Fruit fly (Drosophila melanogaster) whole organism, embryonic: ENCODE data around the gene CG4009.

Experiments used
- CG10147 ChIP-seq: fragments of 200-800 bp; sonication (Bioruptor generic); optimal IDR thresholded peaks from 2 replicates; lab custom pipeline; 2019; ENCODE audit warnings: missing biosample characterization, mild to moderate bottlenecking, missing genetic modification characterization, moderate library complexity
- CG10543 ChIP-seq: fragments of 200-800 bp; sonication (Bioruptor generic); optimal IDR thresholded peaks from 3 replicates; lab custom pipeline; 2017; ENCODE audit warnings: missing biosample characterization, mild to moderate bottlenecking, missing genetic modification characterization, moderate library complexity
- CG10565 ChIP-seq: fragments of 200-800 bp; sonication (Bioruptor generic); optimal IDR thresholded peaks from 3 replicates; lab custom pipeline; 2016; ENCODE audit warnings: missing biosample characterization, mild to moderate bottlenecking, missing genetic modification characterization
- CG11398 ChIP-seq: fragments of 200-800 bp; sonication (Bioruptor generic); optimal IDR thresholded peaks from 2 replicates; lab custom pipeline; 2016; ENCODE audit warnings: missing biosample characterization, missing genetic modification characterization
- CG1529 ChIP-seq: fragments of 200-800 bp; sonication (Bioruptor generic); optimal IDR thresholded peaks from 3 replicates; lab custom pipeline; 2018; ENCODE audit warnings: missing biosample characterization, missing genetic modification characterization
- CG15479 ChIP-seq: fragments of 200-800 bp; sonication (Bioruptor generic); optimal IDR thresholded peaks from 3 replicates; lab custom pipeline; 2019; ENCODE audit warnings: missing biosample characterization, mild to moderate bottlenecking, missing genetic modification characterization, moderate library complexity
- CG15696 ChIP-seq: fragments of 200-800 bp; sonication (Bioruptor generic); optimal IDR thresholded peaks from 2 replicates; lab custom pipeline; 2019; ENCODE audit warnings: missing biosample characterization, mild to moderate bottlenecking, missing genetic modification characterization, moderate library complexity
- CG16815 ChIP-seq: fragments of 200-800 bp; sonication (Bioruptor generic); optimal IDR thresholded peaks from 3 replicates; lab custom pipeline; 2017; ENCODE audit warnings: missing biosample characterization, mild to moderate bottlenecking, missing genetic modification characterization
- CG17328 ChIP-seq: fragments of 200-800 bp; sonication (Bioruptor generic); IDR thresholded peaks from 2 replicates; pipeline ENCODE4 v1.3.6; 2022; ENCODE audit warnings: missing biosample characterization, missing genetic modification characterization
- CG18764 ChIP-seq: fragments of 200-800 bp; sonication (Bioruptor generic); optimal IDR thresholded peaks from 3 replicates; lab custom pipeline; 2016; ENCODE audit warnings: missing biosample characterization, missing genetic modification characterization
- CG31441 ChIP-seq: fragments of 200-800 bp; sonication (Bioruptor generic); IDR thresholded peaks from 2 replicates; pipeline ENCODE4 v1.3.6; 2022; ENCODE audit warnings: missing biosample characterization, missing genetic modification characterization
- CG33557 ChIP-seq: fragments of 200-800 bp; sonication (Bioruptor generic); optimal IDR thresholded peaks from 2 replicates; lab custom pipeline; 2019; ENCODE audit warnings: missing biosample characterization, mild to moderate bottlenecking, missing genetic modification characterization, moderate library complexity
- CG3838 ChIP-seq: fragments of 200-800 bp; sonication (Bioruptor generic); optimal IDR thresholded peaks from 3 replicates; lab custom pipeline; 2016; ENCODE audit warnings: missing biosample characterization, missing genetic modification characterization
- CG4328 ChIP-seq: fragments of 200-800 bp; sonication (Bioruptor generic); optimal IDR thresholded peaks from 3 replicates; lab custom pipeline; 2017; ENCODE audit warnings: missing biosample characterization, missing genetic modification reagents, missing genetic modification characterization
- CG7271 ChIP-seq: fragments of 200-800 bp; sonication (Bioruptor generic); optimal IDR thresholded peaks from 2 replicates; lab custom pipeline; 2018; ENCODE audit warnings: missing biosample characterization, mild to moderate bottlenecking, missing genetic modification characterization, moderate library complexity
- CG7839 ChIP-seq: fragments of 200-800 bp; sonication (Bioruptor generic); optimal IDR thresholded peaks from 3 replicates; lab custom pipeline; 2018; ENCODE audit warnings: missing biosample characterization, mild to moderate bottlenecking, missing genetic modification characterization, moderate library complexity
- CoRest ChIP-seq: fragments of 200-800 bp; sonication (Bioruptor generic); optimal IDR thresholded peaks from 3 replicates; lab custom pipeline; 2018; ENCODE audit warnings: missing biosample characterization, mild to moderate bottlenecking, missing genetic modification characterization, moderate library complexity
- Dip2 ChIP-seq: fragments of 200-800 bp; sonication (Bioruptor generic); IDR thresholded peaks from 2 replicates; pipeline ENCODE4 v1.3.6; 2022; ENCODE audit warnings: missing biosample characterization, missing genetic modification characterization
- Drgx ChIP-seq: fragments of 200-800 bp; sonication (Bioruptor generic); IDR thresholded peaks from 2 replicates; pipeline ENCODE4 v1.3.6; 2022; ENCODE audit warnings: missing biosample characterization, missing genetic modification characterization
- HmgD ChIP-seq: fragments of 200-800 bp; sonication (Bioruptor generic); optimal IDR thresholded peaks from 3 replicates; lab custom pipeline; 2016; ENCODE audit warnings: missing biosample characterization, missing genetic modification characterization
- Med ChIP-seq: fragments of 200-800 bp; sonication (Bioruptor generic); peaks from one replicate; lab custom pipeline; 2016; ENCODE audit warnings: missing biosample characterization, missing genetic modification characterization, mild to moderate bottlenecking, inconsistent platforms, moderate library complexity
- Neu2 ChIP-seq: fragments of 200-800 bp; sonication (Bioruptor generic); optimal IDR thresholded peaks from 3 replicates; lab custom pipeline; 2016; ENCODE audit warnings: missing biosample characterization, missing genetic modification characterization, borderline replicate concordance
- Usf ChIP-seq: fragments of 200-800 bp; sonication (Bioruptor generic); optimal IDR thresholded peaks from 2 replicates; lab custom pipeline; 2017; ENCODE audit warnings: missing genotype, missing biosample characterization, missing genetic modification characterization
- ase ChIP-seq: fragments of 200-800 bp; sonication (Bioruptor generic); IDR thresholded peaks from 3 replicates; pipeline ENCODE4 v1.3.6; 2022; ENCODE audit warnings: missing biosample characterization, missing genetic modification characterization
- chif ChIP-seq, 2 experiments: fragments of 200-800 bp; sonication (Bioruptor generic); optimal IDR thresholded peaks; 3 replicates each; lab custom pipeline; 2016; ENCODE audit warnings: missing biosample characterization in 2 of 2, missing genetic modification characterization in 2 of 2
- ci ChIP-seq: fragments of 200-800 bp; sonication (Bioruptor generic); IDR thresholded peaks from 3 replicates; pipeline ENCODE4 v1.3.6; 2022; ENCODE audit warnings: missing biosample characterization, missing genetic modification characterization
- da ChIP-seq: fragments of 200-800 bp; sonication (Bioruptor generic); optimal IDR thresholded peaks from 2 replicates; lab custom pipeline; 2016; ENCODE audit warnings: missing biosample characterization, missing genetic modification characterization
- dimm ChIP-seq: fragments of 200-800 bp; sonication (Bioruptor generic); IDR thresholded peaks from 2 replicates; pipeline ENCODE4 v1.3.6; 2022; ENCODE audit warnings: missing biosample characterization, missing genetic modification characterization
- dmrt11E ChIP-seq: fragments of 200-800 bp; sonication (Bioruptor generic); optimal IDR thresholded peaks from 3 replicates; lab custom pipeline; 2018; ENCODE audit warnings: missing biosample characterization, mild to moderate bottlenecking, missing genetic modification characterization, moderate library complexity
- dpn ChIP-seq, 2 experiments: fragments of 200-800 bp; sonication (Bioruptor generic); optimal IDR thresholded peaks; 3 replicates each; lab custom pipeline; 2016; ENCODE audit warnings: missing biosample characterization in 2 of 2, missing genetic modification characterization in 2 of 2
- esg ChIP-seq: fragments of 200-800 bp; sonication (Bioruptor generic); conservative IDR thresholded peaks from 2 replicates; pipeline ENCODE4 v1.3.6; 2022; ENCODE audit warnings: missing biosample characterization, missing genetic modification characterization
- gfzf ChIP-seq: fragments of 200-800 bp; sonication (Bioruptor generic); optimal IDR thresholded peaks from 2 replicates; lab custom pipeline; 2016; ENCODE audit warnings: missing biosample characterization, mild to moderate bottlenecking, missing genetic modification characterization, moderate library complexity
- hb ChIP-seq: fragments of 200-800 bp; sonication (Bioruptor generic); IDR thresholded peaks from 3 replicates; pipeline ENCODE4 v1.3.6; 2022; ENCODE audit warnings: missing biosample characterization, missing genetic modification characterization; ENCODE audit not compliant: partially characterized antibody
- ken ChIP-seq: fragments of 200-800 bp; sonication (Bioruptor generic); IDR thresholded peaks from 3 replicates; pipeline ENCODE4 v1.3.6; 2022; ENCODE audit warnings: missing biosample characterization, missing genetic modification characterization
- knrl ChIP-seq: fragments of 200-800 bp; sonication (Bioruptor generic); IDR thresholded peaks from 3 replicates; pipeline ENCODE4 v1.3.6; 2022; ENCODE audit warnings: missing biosample characterization, missing genetic modification characterization; ENCODE audit not compliant: partially characterized antibody
- ssp ChIP-seq: fragments of 200-800 bp; sonication (Bioruptor generic); IDR thresholded peaks from 2 replicates; pipeline ENCODE4 v1.3.6; 2022; ENCODE audit warnings: missing biosample characterization, missing genetic modification characterization
- stwl ChIP-seq: fragments of 200-800 bp; sonication (Bioruptor generic); optimal IDR thresholded peaks from 3 replicates; lab custom pipeline; 2018; ENCODE audit warnings: missing biosample characterization, mild to moderate bottlenecking, missing genetic modification characterization, moderate library complexity
- tap ChIP-seq: fragments of 200-800 bp; optimal IDR thresholded peaks from 3 replicates; lab custom pipeline; 2019; ENCODE audit warnings: missing biosample characterization, mild to moderate bottlenecking, missing genetic modification characterization, moderate library complexity
- tna ChIP-seq: fragments of 200-800 bp; sonication (Bioruptor generic); IDR thresholded peaks from 2 replicates; pipeline ENCODE4 v1.3.6; 2022; ENCODE audit warnings: missing biosample characterization, missing genetic modification characterization; ENCODE audit not compliant: partially characterized antibody
- twi ChIP-seq: fragments of 200-800 bp; optimal IDR thresholded peaks from 2 replicates; lab custom pipeline; 2019; ENCODE audit warnings: missing biosample characterization, mild to moderate bottlenecking, missing genetic modification characterization, moderate library complexity
- unpg ChIP-seq: fragments of 200-800 bp; sonication (Bioruptor generic); optimal IDR thresholded peaks from 3 replicates; lab custom pipeline; 2018; ENCODE audit warnings: missing biosample characterization, mild to moderate bottlenecking, missing genetic modification characterization, moderate library complexity

CG4009 gene

dm6 chr3R:17080666-17081358, 45.0 kb upstream of the CG4009 start (continued):
- TF ChIP-seq CG15696 (tag; lab: Kevin White, UChicago), result peak; percentile 85
- peak; percentile 80 for TF ChIP-seq CG11398 (GFP tag; lab: Kevin White, UChicago)
- TF ChIP-seq ssp (GFP tag; lab: Robert Waterston, UW), result peak; percentile 85
- TF ChIP-seq CG4328 (GFP tag; lab: Kevin White, UChicago), result peak; percentile 91
- TF ChIP-seq tna (GFP tag; lab: Robert Waterston, UW), result no peak
- peak; percentile 87 for TF ChIP-seq CG10543 (GFP tag; lab: Kevin White, UChicago)
- peak; percentile 84 for TF ChIP-seq twi
- TF ChIP-seq stwl (tag; lab: Kevin White, UChicago), result peak; percentile 40
- peak; percentile 90 to 94 for TF ChIP-seq dpn (GFP tag; optimal IDR thresholded peaks at IDR 0.05; lab: Kevin White, UChicago)
- TF ChIP-seq CG3838 (GFP tag; lab: Kevin White, UChicago), result peak; percentile 90
- peak; percentile 93 for TF ChIP-seq tap (tag; lab: Kevin White, UChicago)
- no peak for TF ChIP-seq hb
- peak; percentile 41; the same call in 1 of the 2 replicates for TF ChIP-seq Dip2 (GFP tag; lab: Robert Waterston, UW)
- peak; percentile 95 for TF ChIP-seq ci (GFP tag; lab: Robert Waterston, UW)
- peak; percentile 97 for TF ChIP-seq CG7839 (tag; lab: Kevin White, UChicago)
- TF ChIP-seq ken (GFP tag; lab: Robert Waterston, UW), result peak; percentile 90
- TF ChIP-seq chif (GFP tag; optimal IDR thresholded peaks at IDR 0.05; lab: Kevin White, UChicago), result peak; percentile 89 to 93
- TF ChIP-seq CG10147 (GFP tag; lab: Kevin White, UChicago), result peak; percentile 88
- peak; percentile 98 for TF ChIP-seq CG31441 (GFP tag; lab: Robert Waterston, UW)
- TF ChIP-seq da (GFP tag; lab: Kevin White, UChicago), result peak; percentile 81
- no peak for TF ChIP-seq gfzf (GFP tag; lab: Kevin White, UChicago)
- peak; percentile 87 for TF ChIP-seq Usf (GFP tag; lab: Kevin White, UChicago)
- peak; percentile 96 for TF ChIP-seq CoRest (tag; lab: Kevin White, UChicago)
- peak; percentile 9 for TF ChIP-seq HmgD (GFP tag; lab: Kevin White, UChicago)
- peak; percentile 91 for TF ChIP-seq esg (GFP tag; lab: Robert Waterston, UW)
- peak; percentile 94 for TF ChIP-seq CG33557 (GFP tag; lab: Kevin White, UChicago)
- TF ChIP-seq CG18764 (GFP tag; lab: Kevin White, UChicago), result peak; percentile 91
- no peak for TF ChIP-seq CG7271 (tag; lab: Kevin White, UChicago)
- peak; percentile 96 for TF ChIP-seq dmrt11E (tag; lab: Kevin White, UChicago)
- peak; percentile 87 for TF ChIP-seq CG10565 (GFP tag; lab: Kevin White, UChicago)
- TF ChIP-seq dimm (GFP tag; lab: Robert Waterston, UW), result 0 out of 2 replicates have a peak, but pooled peaks have one; percentile 72
- TF ChIP-seq Med (GFP tag; lab: Kevin White, UChicago), result peak; percentile 97
- peak; percentile 96 for TF ChIP-seq CG1529 (GFP tag; lab: Kevin White, UChicago)
- TF ChIP-seq knrl (GFP tag; lab: Robert Waterston, UW), result no peak
- peak; percentile 97 for TF ChIP-seq unpg (GFP tag; lab: Kevin White, UChicago)
- peak; percentile 94 for TF ChIP-seq CG17328
- no peak for TF ChIP-seq CG15479 (GFP tag; lab: Kevin White, UChicago)
- peak; percentile 96 for TF ChIP-seq Drgx (GFP tag; lab: Robert Waterston, UW)
- no peak for TF ChIP-seq Neu2 (GFP tag; lab: Kevin White, UChicago)
- peak; percentile 90 for TF ChIP-seq CG16815
- TF ChIP-seq ase, result peak; percentile 91
